Fruit fly (Drosophila melanogaster) whole organism, wandering third instar larva: ENCODE measurements around the gene Gpdh3.
A peak's percentile ranks its signal among the peaks of the same experiment; 100 is the strongest.

Experiments used
- CrebA ChIP-seq: fragments of 200-800 bp; sonication (Bioruptor generic); optimal IDR thresholded peaks from 2 replicates; lab custom pipeline; 2016; ENCODE audit warnings: missing biosample characterization, mild to moderate bottlenecking, missing genetic modification characterization, borderline replicate concordance
- OdsH ChIP-seq: fragments of 200-800 bp; sonication (Bioruptor generic); optimal IDR thresholded peaks from 2 replicates; lab custom pipeline; 2016; ENCODE audit warnings: missing biosample characterization, mild to moderate bottlenecking, missing genetic modification characterization
- Sp1 ChIP-seq: fragments of 200-800 bp; sonication (Bioruptor generic); optimal IDR thresholded peaks from 3 replicates; lab custom pipeline; 2019; ENCODE audit warnings: missing biosample characterization, mild to moderate bottlenecking, missing genetic modification characterization, moderate library complexity
- dsf ChIP-seq: sonication (Bioruptor generic); optimal IDR thresholded peaks from 2 replicates; lab custom pipeline; 2016; ENCODE audit warnings: missing biosample characterization, missing genetic modification characterization, borderline replicate concordance
- fru ChIP-seq: fragments of 200-800 bp; sonication (Bioruptor generic); optimal IDR thresholded peaks from 3 replicates; lab custom pipeline; 2016; ENCODE audit warnings: missing biosample characterization, mild to moderate bottlenecking, missing genetic modification characterization
- lola ChIP-seq: fragments of >200 bp; optimal IDR thresholded peaks from 2 replicates; lab custom pipeline; 2017; ENCODE audit warnings: missing biosample characterization, missing genetic modification characterization
- pan ChIP-seq: fragments of >200 bp; optimal IDR thresholded peaks from 2 replicates; lab custom pipeline; 2017
- psq ChIP-seq: fragments of 200-800 bp; sonication (Bioruptor generic); optimal IDR thresholded peaks from 3 replicates; lab custom pipeline; 2017; ENCODE audit warnings: missing biosample characterization, mild to moderate bottlenecking, missing genetic modification characterization, moderate library complexity
- rgr ChIP-seq: fragments of 200-800 bp; sonication (Bioruptor generic); optimal IDR thresholded peaks from 3 replicates; lab custom pipeline; 2016; ENCODE audit warnings: missing biosample characterization, mild to moderate bottlenecking, missing genetic modification characterization
- tai ChIP-seq: sonication (Bioruptor generic); optimal IDR thresholded peaks from 2 replicates; lab custom pipeline; 2016; ENCODE audit warnings: missing biosample characterization, missing genetic modification characterization
- usp ChIP-seq: fragments of >200 bp; optimal IDR thresholded peaks from 2 replicates; lab custom pipeline; 2017; ENCODE audit warnings: missing biosample characterization, missing genetic modification characterization

dm6 chr3R:22367126-22368076 is 14.4 kb upstream of the Gpdh3 start, which contains the start of the genes Polr3F and PyK:
- TF ChIP-seq usp (no peak), psq (no peak), CrebA (GFP tag; lab: Kevin White, UChicago) (no peak), pan (lab: Kevin White, UChicago) (no peak), OdsH (GFP tag; lab: Kevin White, UChicago) (peak; percentile 14), dsf (GFP tag; lab: Kevin White, UChicago) (peak; percentile 53), lola (GFP tag; lab: Kevin White, UChicago) (no peak), Sp1 (GFP tag; lab: Kevin White, UChicago) (peak; percentile 31), tai (GFP tag; lab: Kevin White, UChicago) (no peak), rgr (GFP tag; lab: Kevin White, UChicago) (peak; percentile 8), fru (no peak)
